Fruit fly (Drosophila melanogaster) whole organism, wandering third instar larva: ENCODE results near the gene CG13894.
A peak's percentile ranks its signal among the peaks of the same experiment; 100 is the strongest.

Experiments
- Abd-B ChIP-seq: fragments of >200 bp; optimal IDR thresholded peaks from 2 replicates; lab custom pipeline; 2017; ENCODE audit warnings: missing biosample characterization, missing genetic modification characterization
- CG32264 ChIP-seq: fragments of 200-800 bp; sonication (Bioruptor generic); optimal IDR thresholded peaks from 2 replicates; lab custom pipeline; 2016; ENCODE audit warnings: missing biosample characterization, missing genetic modification characterization
- CG9705 ChIP-seq: fragments of 200-800 bp; sonication (Bioruptor generic); optimal IDR thresholded peaks from 2 replicates; lab custom pipeline; 2018; ENCODE audit warnings: missing biosample characterization, mild to moderate bottlenecking, missing genetic modification characterization
- CrebA ChIP-seq: fragments of 200-800 bp; sonication (Bioruptor generic); optimal IDR thresholded peaks from 2 replicates; lab custom pipeline; 2016; ENCODE audit warnings: missing biosample characterization, mild to moderate bottlenecking, missing genetic modification characterization, borderline replicate concordance
- Dfd ChIP-seq: fragments of >200 bp; optimal IDR thresholded peaks from 2 replicates; lab custom pipeline; 2017; ENCODE audit warnings: missing biosample characterization, missing genetic modification characterization
- Dif ChIP-seq: fragments of 200-275, 200-300 bp; sonication (Bioruptor generic); optimal IDR thresholded peaks from 2 replicates; lab custom pipeline; 2018; ENCODE audit warnings: missing biosample characterization, missing genetic modification characterization; ENCODE audit not compliant: partially characterized antibody
- GATAd ChIP-seq: sonication (Bioruptor generic); optimal IDR thresholded peaks from 2 replicates; lab custom pipeline; 2016; ENCODE audit warnings: missing biosample characterization, missing genetic modification characterization
- HLH106 ChIP-seq: fragments of 200-800 bp; optimal IDR thresholded peaks from 3 replicates; lab custom pipeline; 2019; ENCODE audit warnings: missing biosample characterization, mild to moderate bottlenecking, missing genetic modification characterization, moderate library complexity
- Hr83 ChIP-seq: fragments of 200-300 bp; sonication (Bioruptor generic); optimal IDR thresholded peaks from 2 replicates; lab custom pipeline; 2016; ENCODE audit warnings: missing biosample characterization, mild to moderate bottlenecking, missing genetic modification characterization, moderate library complexity; ENCODE audit not compliant: poor library complexity, severe bottlenecking
- Jra ChIP-seq: sonication (Bioruptor generic); optimal IDR thresholded peaks from 2 replicates; lab custom pipeline; 2016; ENCODE audit warnings: missing biosample characterization, missing genetic modification characterization
- Myc ChIP-seq: fragments of >200 bp; optimal IDR thresholded peaks from 2 replicates; lab custom pipeline; 2017
- N ChIP-seq: fragments of >200 bp; optimal IDR thresholded peaks from 2 replicates; lab custom pipeline; 2018; ENCODE audit warnings: missing biosample characterization, missing external identifiers, missing genetic modification characterization
- OdsH ChIP-seq: fragments of 200-800 bp; sonication (Bioruptor generic); optimal IDR thresholded peaks from 2 replicates; lab custom pipeline; 2016; ENCODE audit warnings: missing biosample characterization, mild to moderate bottlenecking, missing genetic modification characterization
- Rel ChIP-seq, 2 experiments: fragments of 200-800 bp; sonication (Bioruptor generic) in 1 of 2; optimal IDR thresholded peaks; 2 replicates in 1 of 2; 3 replicates in 1 of 2; lab custom pipeline; 2016 to 2019; ENCODE audit warnings: mild to moderate bottlenecking in 2 of 2, missing biosample characterization in 2 of 2, missing genetic modification characterization in 2 of 2, moderate library complexity in 1 of 2
- Sp1 ChIP-seq: fragments of 200-800 bp; sonication (Bioruptor generic); optimal IDR thresholded peaks from 3 replicates; lab custom pipeline; 2019; ENCODE audit warnings: missing biosample characterization, mild to moderate bottlenecking, missing genetic modification characterization, moderate library complexity
- Vsx2 ChIP-seq: fragments of 200-300, 225-300 bp; sonication (Bioruptor generic); optimal IDR thresholded peaks from 2 replicates; lab custom pipeline; 2018; ENCODE audit warnings: missing biosample characterization, missing genetic modification characterization; ENCODE audit not compliant: partially characterized antibody
- br ChIP-seq: fragments of 200-800 bp; sonication (Bioruptor generic); optimal IDR thresholded peaks from 2 replicates; lab custom pipeline; 2016; ENCODE audit warnings: missing biosample characterization, missing genetic modification characterization
- dl ChIP-seq, 2 experiments: fragments of 175-275, 200-275 bp in 1 of 2; fragments of 200-275 bp in 1 of 2; sonication (Bioruptor generic); optimal IDR thresholded peaks; lab custom pipeline; 2018; ENCODE audit warnings: mild to moderate bottlenecking in 2 of 2, missing biosample characterization in 2 of 2, missing genetic modification characterization in 2 of 2, moderate library complexity in 2 of 2; ENCODE audit not compliant: partially characterized antibody in 2 of 2, insufficient read depth in 1 of 2
- dsf ChIP-seq: sonication (Bioruptor generic); optimal IDR thresholded peaks from 2 replicates; lab custom pipeline; 2016; ENCODE audit warnings: missing biosample characterization, missing genetic modification characterization, borderline replicate concordance
- foxo ChIP-seq, 2 experiments: fragments of 200-800 bp; sonication (Bioruptor generic); optimal IDR thresholded peaks; 2 replicates in 1 of 2; 3 replicates in 1 of 2; lab custom pipeline; 2016 to 2017; ENCODE audit warnings: missing biosample characterization in 2 of 2, missing genetic modification characterization in 2 of 2
- fru ChIP-seq: fragments of 200-800 bp; sonication (Bioruptor generic); optimal IDR thresholded peaks from 3 replicates; lab custom pipeline; 2016; ENCODE audit warnings: missing biosample characterization, mild to moderate bottlenecking, missing genetic modification characterization
- h ChIP-seq: fragments of 200-800 bp; sonication (Bioruptor generic); optimal IDR thresholded peaks from 3 replicates; lab custom pipeline; 2016; ENCODE audit warnings: missing biosample characterization, mild to moderate bottlenecking, missing genetic modification characterization
- pan ChIP-seq: fragments of >200 bp; optimal IDR thresholded peaks from 2 replicates; lab custom pipeline; 2017
- rgr ChIP-seq: fragments of 200-800 bp; sonication (Bioruptor generic); optimal IDR thresholded peaks from 3 replicates; lab custom pipeline; 2016; ENCODE audit warnings: missing biosample characterization, mild to moderate bottlenecking, missing genetic modification characterization
- sage ChIP-seq: fragments of 200-800 bp; sonication (Bioruptor generic); optimal IDR thresholded peaks from 2 replicates; lab custom pipeline; 2016; ENCODE audit warnings: missing biosample characterization, mild to moderate bottlenecking, missing genetic modification characterization
- sv ChIP-seq: fragments of 200-800 bp; sonication (Bioruptor generic); optimal IDR thresholded peaks from 3 replicates; lab custom pipeline; 2016; ENCODE audit warnings: missing biosample characterization, missing genetic modification characterization
- tai ChIP-seq: sonication (Bioruptor generic); optimal IDR thresholded peaks from 2 replicates; lab custom pipeline; 2016; ENCODE audit warnings: missing biosample characterization, missing genetic modification characterization
- usp ChIP-seq: fragments of >200 bp; optimal IDR thresholded peaks from 2 replicates; lab custom pipeline; 2017; ENCODE audit warnings: missing biosample characterization, missing genetic modification characterization

The CG13894 gene

dm6 chr3L:709882-710281 is 10.9 kb upstream of the CG13894 start:
- no peak for TF ChIP-seq br (GFP tag; lab: Kevin White, UChicago)
- no peak for TF ChIP-seq sv (GFP tag; lab: Kevin White, UChicago)
- no peak for TF ChIP-seq CG9705 (GFP tag; lab: Kevin White, UChicago)
- no peak for TF ChIP-seq Dif (GFP tag; lab: Kevin White, UChicago)
- no peak for TF ChIP-seq Vsx2 (GFP tag; lab: Kevin White, UChicago)
- no peak for TF ChIP-seq Hr83 (GFP tag; lab: Kevin White, UChicago)
- no peak for TF ChIP-seq dl (GFP tag; optimal IDR thresholded peaks at IDR 0.05; lab: Kevin White, UChicago; ENCODE audit: insufficient read depth in 1 of 2, partially characterized antibody in 2 of 2)
- no peak for TF ChIP-seq HLH106 (tag; lab: Kevin White, UChicago)

- no peak for TF ChIP-seq sage
- peak; percentile 8 for TF ChIP-seq Sp1 (GFP tag; lab: Kevin White, UChicago)
- TF ChIP-seq Dfd, result no peak
- no peak for TF ChIP-seq HLH106 (tag; lab: Kevin White, UChicago)
- peak; percentile 18 to 59 for TF ChIP-seq dl (GFP tag; optimal IDR thresholded peaks at IDR 0.05; lab: Kevin White, UChicago; ENCODE audit: insufficient read depth in 1 of 2, partially characterized antibody in 2 of 2)
- no peak for TF ChIP-seq dsf (GFP tag; lab: Kevin White, UChicago)
- no peak for TF ChIP-seq OdsH
- TF ChIP-seq GATAd (GFP tag; lab: Kevin White, UChicago), result no peak
- TF ChIP-seq br (GFP tag; lab: Kevin White, UChicago), result no peak
- no peak for TF ChIP-seq CG32264 (GFP tag; lab: Kevin White, UChicago)
- no peak for TF ChIP-seq Myc
- no peak for TF ChIP-seq pan
- no peak for TF ChIP-seq N (GFP tag; lab: Kevin White, UChicago)
- peak; percentile 63 for TF ChIP-seq Dif (GFP tag; lab: Kevin White, UChicago)
- TF ChIP-seq, all 38 proteins: peak for 3
These were observed 9.1 kb upstream of the CG13894 start, which contains the start of gene CG13895 for dm6 chr3L:707992-708489. Gene CG13895 (minus strand): TSS chr3L:708205.

- TF ChIP-seq Abd-B (no peak), rgr (GFP tag; lab: Kevin White, UChicago) (peak; percentile 15), Myc (no peak), foxo (GFP tag; optimal IDR thresholded peaks at IDR 0.05; lab: Kevin White, UChicago) (peak in 1 of 2 experiments; percentile 23), dsf (GFP tag; lab: Kevin White, UChicago) (no peak), Sp1 (GFP tag; lab: Kevin White, UChicago) (peak; percentile 5), fru (GFP tag; lab: Kevin White, UChicago) (peak; percentile 16), h (GFP tag; lab: Kevin White, UChicago) (peak; percentile 5), OdsH (peak; percentile 20)
These were observed 6.0 kb upstream of the CG13894 start for dm6 chr3L:704661-705543.

dm6 chr3L:703160-703793 is 4.3 kb upstream of the CG13894 start:
- TF ChIP-seq tai (no peak), dsf (GFP tag; lab: Kevin White, UChicago) (no peak), Rel (GFP tag; optimal IDR thresholded peaks at IDR 0.05; lab: Kevin White, UChicago) (no peak), Rel (tag; optimal IDR thresholded peaks at IDR 0.05; lab: Kevin White, UChicago) (no peak), CrebA (GFP tag; lab: Kevin White, UChicago) (no peak), Abd-B (no peak), pan (no peak), h (GFP tag; lab: Kevin White, UChicago) (no peak), N (GFP tag; lab: Kevin White, UChicago) (no peak), Dfd (no peak), Jra (GFP tag; lab: Kevin White, UChicago) (no peak), usp (GFP tag; lab: Kevin White, UChicago) (no peak), GATAd (GFP tag; lab: Kevin White, UChicago) (no peak)
- TF ChIP-seq, all 38 proteins: peak for 0
